Worm (Caenorhabditis elegans): ENCODE results near the gene lys-6.

Gene lys-6

ce11 chrIV:11638016-11638415, 10.3 kb upstream of the lys-6 start, which contains the start of gene rbm-17:
rbm-17 (plus strand) TSS chrIV:11638316.
- no peak for TF ChIP-seq unc-62 (GFP tag; optimal IDR thresholded peaks at IDR 0.05)

- TF ChIP-seq unc-62 (GFP tag; optimal IDR thresholded peaks at IDR 0.05) = no peak
Measured at ce11 chrIV:11636409-11636723, 8.6 kb upstream of the lys-6 start, which contains the start of gene F58B3.6. F58B3.6 (plus strand) TSS chrIV:11636648.

ce11 chrIV:11635437-11636408, 8.0 kb upstream of the lys-6 start, which contains the start of gene mars-1:
mars-1 (minus strand) TSS chrIV:11635487.
- no peak for TF ChIP-seq unc-62 (GFP tag; optimal IDR thresholded peaks at IDR 0.05)

ce11 chrIV:11631750-11632149, 4.0 kb upstream of the lys-6 start, which contains the start of gene F58B3.4:
F58B3.4 (minus strand) TSS chrIV:11631850.
- TF ChIP-seq unc-62 (GFP tag; optimal IDR thresholded peaks at IDR 0.05) = no peak

- TF ChIP-seq unc-62 (GFP tag; optimal IDR thresholded peaks at IDR 0.05) = no peak
Measured at ce11 chrIV:11625482-11625881, 2.3 kb downstream of the lys-6 start, which contains the start of gene lys-5. lys-5 (minus strand) TSS chrIV:11625582.

ce11 chrIV:11623759-11624287, 3.9 kb downstream of the lys-6 start:
- TF ChIP-seq unc-62 (GFP tag; optimal IDR thresholded peaks at IDR 0.05) = no peak

ce11 chrIV:11623060-11623459, 4.7 kb downstream of the lys-6 start, which contains the start of gene lys-4:
lys-4 (minus strand) TSS chrIV:11623174.
- no peak for TF ChIP-seq unc-62 (GFP tag; optimal IDR thresholded peaks at IDR 0.05)

ce11 chrIV:11622336-11622735, 5.4 kb downstream of the lys-6 start:
- no peak for TF ChIP-seq unc-62 (GFP tag; optimal IDR thresholded peaks at IDR 0.05)

ce11 chrIV:11620909-11621308, 6.8 kb downstream of the lys-6 start, which contains the start of gene dsl-5:
dsl-5 (minus strand) TSS chrIV:11621009.
- TF ChIP-seq unc-62 (GFP tag; optimal IDR thresholded peaks at IDR 0.05) = no peak

ce11 chrIV:11604909-11605308, 22.8 kb downstream of the lys-6 start, which contains the start of the genes ragc-1 and Y24F12A.1:
ragc-1 (minus strand) TSS chrIV:11604933.
Y24F12A.1 (plus strand) TSS chrIV:11605254.
- no peak for TF ChIP-seq unc-62 (GFP tag; optimal IDR thresholded peaks at IDR 0.05)

- no peak for TF ChIP-seq unc-62 (GFP tag; optimal IDR thresholded peaks at IDR 0.05)
Measured at ce11 chrIV:11603265-11603840, 24.4 kb downstream of the lys-6 start.

- no peak for TF ChIP-seq unc-62 (GFP tag; optimal IDR thresholded peaks at IDR 0.05)
Measured at ce11 chrIV:11602498-11603068, 25.2 kb downstream of the lys-6 start, which contains the start of gene rps-11. rps-11 (plus strand) TSS chrIV:11602641.

ce11 chrIV:11601721-11602405, 25.9 kb downstream of the lys-6 start:
- no peak for TF ChIP-seq unc-62 (GFP tag; optimal IDR thresholded peaks at IDR 0.05)

- no peak for TF ChIP-seq unc-62 (GFP tag; optimal IDR thresholded peaks at IDR 0.05)
Measured at ce11 chrIV:11599717-11600116, 28.0 kb downstream of the lys-6 start.

ce11 chrIV:11597079-11597478, 30.7 kb downstream of the lys-6 start:
- TF ChIP-seq unc-62 (GFP tag; optimal IDR thresholded peaks at IDR 0.05) = no peak

All from whole organism, dauer.